Fruit fly (Drosophila melanogaster) whole organism: ENCODE data around the gene CG3032.

Experiments
- CG8478 ChIP-seq: fragments of >200 bp; optimal IDR thresholded peaks from 2 replicates; lab custom pipeline; 2018; ENCODE audit warnings: inconsistent platforms
- EcR ChIP-seq, 2 experiments: fragments of >200 bp; optimal IDR thresholded peaks; 2 replicates each; lab custom pipeline; 2017; ENCODE audit warnings: missing biosample characterization in 2 of 2, missing genetic modification characterization in 2 of 2, missing genetic modification reagents in 2 of 2
- pan ChIP-seq: fragments of >200 bp; optimal IDR thresholded peaks from 2 replicates; lab custom pipeline; 2017
- psq ChIP-seq: fragments of >200 bp; optimal IDR thresholded peaks from 2 replicates; lab custom pipeline; 2017

- TF ChIP-seq EcR (GFP tag; optimal IDR thresholded peaks at IDR 0.05; lab: Kevin White, UChicago), result no peak
- no peak for TF ChIP-seq CG8478 (lab: Kevin White, UChicago)
- no peak for TF ChIP-seq psq (lab: Kevin White, UChicago)
- no peak for TF ChIP-seq pan (lab: Kevin White, UChicago)
Measured at dm6 chrX:7049087-7049486, 35.4 kb upstream of the CG3032 start, which contains the start of gene nullo.
